Worm (Caenorhabditis elegans) whole organism, young adult: Measurements from ENCODE around the gene F41H8.2.
"Not testable (repeated sequence)": the region's sequence is repeated elsewhere in the genome, so short reads cannot be mapped to it uniquely, and the experiment has no call there.

Experiments used
- B0336.3 ChIP-seq: fragments of 200-800 bp; sonication (Bioruptor generic); IDR thresholded peaks from 2 replicates; pipeline ENCODE4 v1.3.6; 2022; ENCODE audit warnings: missing genetic modification characterization, missing compliant biosample characterization
- D2030.7 ChIP-seq: fragments of 200-800 bp; sonication (Bioruptor generic); IDR thresholded peaks from 2 replicates; pipeline ENCODE4 v1.3.6; 2022; ENCODE audit warnings: missing genetic modification reagents, missing genetic modification characterization, missing compliant biosample characterization
- K12H6.12 ChIP-seq: fragments of 200-800 bp; sonication (Bioruptor generic); optimal IDR thresholded peaks from 2 replicates; lab custom pipeline; 2018; ENCODE audit warnings: mild to moderate bottlenecking, missing genetic modification characterization, missing compliant biosample characterization
- T07F8.4 ChIP-seq: sonication (generic microtip); optimal IDR thresholded peaks from 2 replicates; lab custom pipeline; 2016; ENCODE audit warnings: mild to moderate bottlenecking, missing genetic modification characterization, moderate library complexity, missing compliant biosample characterization
- Y95B8A.8 ChIP-seq: fragments of 200-800 bp; sonication (Bioruptor generic); IDR thresholded peaks from 2 replicates; pipeline ENCODE4 v1.3.6; 2022; ENCODE audit warnings: missing genetic modification reagents, missing genetic modification characterization, missing compliant biosample characterization
- ZK185.1 ChIP-seq: sonication (generic microtip); optimal IDR thresholded peaks from 2 replicates; lab custom pipeline; 2016; ENCODE audit warnings: mild to moderate bottlenecking, missing genetic modification characterization, missing compliant biosample characterization; ENCODE audit not compliant: poor library complexity, severe bottlenecking
- attf-3 ChIP-seq: fragments of 200-800 bp; sonication (Bioruptor generic); conservative IDR thresholded peaks from 2 replicates; pipeline ENCODE4 v1.3.6; 2022; ENCODE audit warnings: missing genetic modification reagents, missing genetic modification characterization, missing compliant biosample characterization
- attf-6 ChIP-seq: fragments of 200-800 bp; sonication (Bioruptor generic); IDR thresholded peaks from 2 replicates; pipeline ENCODE4 v1.3.6; 2022; ENCODE audit warnings: missing genetic modification reagents, missing genetic modification characterization, missing compliant biosample characterization
- cebp-1 ChIP-seq, 2 experiments: fragments of 200-800 bp in 1 of 2; sonication (Bioruptor generic) in 1 of 2; sonication (generic microtip) in 1 of 2; IDR thresholded peaks in 1 of 2; optimal IDR thresholded peaks in 1 of 2; 2 replicates each; pipeline versions ENCODE4 v1.3.6 to Lab custom; 2017 to 2022; ENCODE audit warnings: missing compliant biosample characterization in 2 of 2, missing genetic modification characterization in 2 of 2, mild to moderate bottlenecking in 1 of 2, missing genetic modification reagents in 1 of 2, moderate library complexity in 1 of 2
- ceh-91 ChIP-seq: fragments of 200-800 bp; sonication (Bioruptor generic); IDR thresholded peaks from 2 replicates; pipeline ENCODE4 v1.3.6; 2022; ENCODE audit warnings: missing genetic modification reagents, missing genetic modification characterization, missing compliant biosample characterization
- chd-7 ChIP-seq: sonication (generic microtip); optimal IDR thresholded peaks from 2 replicates; lab custom pipeline; 2016; ENCODE audit warnings: mild to moderate bottlenecking, missing genetic modification characterization, moderate library complexity, missing compliant biosample characterization
- egrh-3 ChIP-seq: fragments of 200-800 bp; sonication (Bioruptor generic); IDR thresholded peaks from 2 replicates; pipeline ENCODE4 v1.3.6; 2022; ENCODE audit warnings: missing genetic modification reagents, missing genetic modification characterization, missing compliant biosample characterization
- ets-4 ChIP-seq: fragments of 200-800 bp; sonication (Bioruptor generic); optimal IDR thresholded peaks from 2 replicates; lab custom pipeline; 2018; ENCODE audit warnings: mild to moderate bottlenecking, missing genetic modification characterization, missing compliant biosample characterization
- fkh-3 ChIP-seq: sonication (generic microtip); optimal IDR thresholded peaks from 2 replicates; lab custom pipeline; 2016; ENCODE audit warnings: mild to moderate bottlenecking, missing genetic modification characterization, missing compliant biosample characterization
- him-1 ChIP-seq: sonication (generic microtip); optimal IDR thresholded peaks from 2 replicates; lab custom pipeline; 2016; ENCODE audit warnings: missing genotype, missing genetic modification reagents, missing genetic modification characterization, missing compliant biosample characterization
- hlh-12 ChIP-seq: sonication (generic microtip); optimal IDR thresholded peaks from 2 replicates; lab custom pipeline; 2016; ENCODE audit warnings: missing genetic modification characterization, missing compliant biosample characterization
- lag-1 ChIP-seq: fragments of 200-800 bp; sonication (Bioruptor generic); IDR thresholded peaks from 2 replicates; pipeline ENCODE4 v1.3.6; 2022; ENCODE audit warnings: missing genetic modification reagents, missing genetic modification characterization, missing compliant biosample characterization
- let-607 ChIP-seq, 2 experiments: fragments of 200-800 bp in 1 of 2; sonication (Bioruptor generic) in 1 of 2; sonication (generic microtip) in 1 of 2; optimal IDR thresholded peaks; 2 replicates each; lab custom pipeline; 2016 to 2018; ENCODE audit warnings: mild to moderate bottlenecking in 2 of 2, missing compliant biosample characterization in 2 of 2, missing genetic modification characterization in 2 of 2, moderate library complexity in 2 of 2, missing genotype in 1 of 2
- lin-40 ChIP-seq: sonication (generic microtip); optimal IDR thresholded peaks from 2 replicates; lab custom pipeline; 2016; ENCODE audit warnings: missing genetic modification characterization, mild to moderate bottlenecking, missing compliant biosample characterization, missing genotype, missing genetic modification reagents
- lir-1 ChIP-seq: fragments of 200-800 bp; sonication (Bioruptor generic); conservative IDR thresholded peaks from 2 replicates; pipeline ENCODE4 v1.3.6; 2022; ENCODE audit warnings: missing genetic modification reagents, missing genetic modification characterization, missing compliant biosample characterization
- lsy-27 ChIP-seq: sonication (generic microtip); optimal IDR thresholded peaks from 2 replicates; lab custom pipeline; 2017; ENCODE audit warnings: missing genetic modification characterization, mild to moderate bottlenecking, missing compliant biosample characterization, antibody characterized with exemption, missing genotype, borderline replicate concordance; ENCODE audit not compliant: insufficient read depth
- madf-6 ChIP-seq: fragments of 200-800 bp; sonication (Bioruptor generic); IDR thresholded peaks from 2 replicates; pipeline ENCODE4 v1.3.6; 2022; ENCODE audit warnings: missing genetic modification reagents, missing genetic modification characterization, missing compliant biosample characterization
- mes-4 ChIP-seq: sonication (generic microtip); optimal IDR thresholded peaks from 2 replicates; lab custom pipeline; 2016; ENCODE audit warnings: missing genotype, missing genetic modification characterization, missing compliant biosample characterization
- nfya-2 ChIP-seq: fragments of 200-800 bp; sonication (Bioruptor generic); IDR thresholded peaks from 2 replicates; pipeline ENCODE4 v1.3.6; 2022; ENCODE audit warnings: missing genetic modification reagents, missing genetic modification characterization, missing compliant biosample characterization
- nfyb-1 ChIP-seq: fragments of 200-800 bp; sonication (Bioruptor generic); IDR thresholded peaks from 2 replicates; pipeline ENCODE4 v1.3.6; 2022; ENCODE audit warnings: missing genetic modification reagents, missing genetic modification characterization, missing compliant biosample characterization
- nhr-27 ChIP-seq: fragments of 200-800 bp; sonication (Bioruptor generic); optimal IDR thresholded peaks from 2 replicates; lab custom pipeline; 2018; ENCODE audit warnings: mild to moderate bottlenecking, missing genetic modification characterization, moderate library complexity, missing compliant biosample characterization
- rec-8 ChIP-seq, 2 experiments: sonication (generic microtip); optimal IDR thresholded peaks; 2 replicates each; lab custom pipeline; 2016; ENCODE audit warnings: mild to moderate bottlenecking in 2 of 2, missing genetic modification characterization in 2 of 2, missing genetic modification reagents in 2 of 2, missing genotype in 2 of 2, missing biosample characterization in 1 of 2, missing compliant biosample characterization in 1 of 2, moderate library complexity in 1 of 2
- repo-1 ChIP-seq: sonication (generic microtip); optimal IDR thresholded peaks from 2 replicates; lab custom pipeline; 2017; ENCODE audit warnings: mild to moderate bottlenecking, missing genetic modification characterization, missing compliant biosample characterization
- rpc-1 ChIP-seq, 2 experiments: fragments of 150-350 bp in 1 of 2; sonication (generic microtip) in 1 of 2; optimal IDR thresholded peaks; 2 replicates each; lab custom pipeline; 2014 to 2018; ENCODE audit warnings: missing biosample characterization in 1 of 2, missing genetic modification characterization in 1 of 2, missing genetic modification reagents in 1 of 2, missing genotype in 1 of 2
- sdz-38 ChIP-seq: sonication (generic microtip); optimal IDR thresholded peaks from 2 replicates; lab custom pipeline; 2016; ENCODE audit warnings: missing genotype, missing genetic modification characterization, missing compliant biosample characterization
- sptf-2 ChIP-seq: fragments of 200-800 bp; sonication (Bioruptor generic); optimal IDR thresholded peaks from 2 replicates; lab custom pipeline; 2018; ENCODE audit warnings: mild to moderate bottlenecking, missing genetic modification characterization, missing compliant biosample characterization
- tlf-1 ChIP-seq: fragments of 200-800 bp; sonication (Bioruptor generic); optimal IDR thresholded peaks from 2 replicates; lab custom pipeline; 2018; ENCODE audit warnings: mild to moderate bottlenecking, missing genetic modification characterization, missing compliant biosample characterization
- zfh-2 ChIP-seq: fragments of 200-800 bp; sonication (Bioruptor generic); conservative IDR thresholded peaks from 2 replicates; pipeline ENCODE4 v1.3.6; 2022; ENCODE audit warnings: missing genetic modification reagents, missing genetic modification characterization, missing compliant biosample characterization
- ztf-25 ChIP-seq: fragments of 200-800 bp; sonication (Bioruptor generic); IDR thresholded peaks from 2 replicates; pipeline ENCODE4 v1.3.6; 2022; ENCODE audit warnings: missing genetic modification reagents, missing genetic modification characterization, missing compliant biosample characterization
- ztf-6 ChIP-seq: fragments of 200-800 bp; sonication (Bioruptor generic); IDR thresholded peaks from 2 replicates; pipeline ENCODE4 v1.3.6; 2022; ENCODE audit warnings: missing genetic modification reagents, missing genetic modification characterization, missing compliant biosample characterization

The F41H8.2 gene

DNA sequence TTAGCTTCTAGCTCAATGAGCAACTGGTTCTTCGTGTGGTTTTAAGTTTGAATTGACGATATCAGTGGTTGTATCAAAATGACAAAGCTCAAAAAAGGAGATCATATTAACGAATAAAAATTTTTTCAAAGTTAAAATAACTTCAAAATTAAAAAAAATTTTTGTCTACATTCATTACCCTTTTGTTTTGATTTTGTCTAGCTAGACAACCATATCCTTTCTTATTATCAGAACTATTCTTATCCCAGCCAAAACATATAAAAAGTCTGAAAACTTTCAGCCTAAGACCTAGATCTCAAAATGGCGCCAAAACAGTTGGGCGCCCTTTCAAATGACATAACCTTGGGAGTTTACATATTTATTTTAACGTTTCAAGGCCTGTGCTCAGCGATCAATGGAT lies 9.0 kb upstream of the F41H8.2 start, which contains the start of gene R13D11.1:
Gene R13D11.1, plus strand, starts transcription at position 301 of the 400 bp plus-strand sequence.
- no peak for TF ChIP-seq cebp-1 (GFP tag; IDR thresholded peaks at IDR 0.05; lab: Robert Waterston, UW)
- no peak for TF ChIP-seq cebp-1 (tag; optimal IDR thresholded peaks at IDR 0.05; lab: Kevin White, UChicago)
- TF ChIP-seq madf-6 = no peak
- TF ChIP-seq K12H6.12 (tag; lab: Kevin White, UChicago) = no peak
- TF ChIP-seq Y95B8A.8 (GFP tag; lab: Robert Waterston, UW) = no peak
- no peak for TF ChIP-seq fkh-3

DNA sequence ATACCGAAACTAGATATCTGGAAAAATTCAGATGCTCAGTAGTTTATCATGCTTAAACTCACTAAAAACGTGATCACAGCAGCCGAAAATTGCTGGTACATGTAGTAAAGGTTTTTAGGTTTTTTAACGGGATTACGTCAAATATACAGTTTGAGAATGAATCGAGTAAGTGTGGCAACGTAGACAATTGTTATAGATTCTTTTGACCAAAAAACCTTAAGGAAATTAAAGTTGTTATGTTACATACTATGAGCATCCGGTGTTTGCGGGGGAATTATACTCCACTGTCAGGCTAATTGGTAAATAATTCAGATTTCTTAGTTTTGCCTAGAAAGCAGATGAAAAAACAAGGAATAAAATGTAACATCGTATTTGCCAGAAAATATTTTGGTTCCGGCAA lies 5.6 kb upstream of the F41H8.2 start, which contains the start of gene srx-32:
Gene srx-32, minus strand, starts transcription at position 101 of the 400 bp plus-strand sequence.
- not testable (repeated sequence) for TF ChIP-seq mes-4, repo-1, hlh-12 (tag; lab: Kevin White, UChicago)

DNA sequence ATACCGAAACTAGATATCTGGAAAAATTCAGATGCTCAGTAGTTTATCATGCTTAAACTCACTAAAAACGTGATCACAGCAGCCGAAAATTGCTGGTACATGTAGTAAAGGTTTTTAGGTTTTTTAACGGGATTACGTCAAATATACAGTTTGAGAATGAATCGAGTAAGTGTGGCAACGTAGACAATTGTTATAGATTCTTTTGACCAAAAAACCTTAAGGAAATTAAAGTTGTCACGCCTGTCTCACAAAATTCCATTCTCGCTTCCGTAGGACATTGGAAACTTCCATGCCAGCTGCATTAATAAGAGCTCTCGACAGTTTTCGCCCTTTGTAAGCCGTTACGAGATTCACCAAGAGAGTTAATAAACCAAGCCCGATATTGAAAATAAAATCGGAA lies 3.3 kb upstream of the F41H8.2 start, which contains the start of gene srx-31:
Gene srx-31, minus strand, starts transcription at position 101 of the 400 bp plus-strand sequence.
- not testable (repeated sequence) for TF ChIP-seq rpc-1 (optimal IDR thresholded peaks at IDR 0.05; lab: Kevin White, UChicago); rpc-1 (tag; optimal IDR thresholded peaks at IDR 0.05; lab: Kevin White, UChicago); lag-1 (GFP tag; lab: Robert Waterston, UW); nhr-27 (tag; lab: Kevin White, UChicago)
- TF ChIP-seq, all 124 proteins: peak for 0; not testable (repeated sequence) for 124

DNA sequence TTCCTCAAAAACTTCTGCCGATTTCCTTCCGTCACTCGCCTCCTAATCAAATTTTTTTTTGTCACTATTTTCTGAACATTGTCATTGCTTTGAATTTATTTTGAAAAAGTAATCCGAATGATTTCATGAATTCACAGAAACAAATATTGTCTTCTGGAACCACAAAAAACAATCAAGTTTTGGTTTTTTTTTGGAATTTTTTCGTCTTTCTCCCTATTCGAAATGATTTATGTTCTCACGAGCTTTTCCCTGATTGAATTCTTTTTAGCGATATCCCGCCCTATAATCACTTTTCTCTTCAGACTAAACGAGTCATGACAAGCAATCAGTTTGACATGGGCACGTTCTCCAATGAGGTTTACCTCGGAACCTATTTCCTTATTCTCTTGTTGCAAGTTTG lies 7.2 kb downstream of the F41H8.2 start, which contains the start of gene F41H8.1:
Gene F41H8.1, plus strand, starts transcription at position 301 of the 400 bp plus-strand sequence.
- TF ChIP-seq repo-1 (tag; lab: Kevin White, UChicago) (no peak), mes-4 (tag; lab: Kevin White, UChicago) (no peak), B0336.3 (GFP tag; lab: Robert Waterston, UW) (no peak), attf-6 (GFP tag; lab: Robert Waterston, UW) (no peak), nfya-2 (no peak)

DNA sequence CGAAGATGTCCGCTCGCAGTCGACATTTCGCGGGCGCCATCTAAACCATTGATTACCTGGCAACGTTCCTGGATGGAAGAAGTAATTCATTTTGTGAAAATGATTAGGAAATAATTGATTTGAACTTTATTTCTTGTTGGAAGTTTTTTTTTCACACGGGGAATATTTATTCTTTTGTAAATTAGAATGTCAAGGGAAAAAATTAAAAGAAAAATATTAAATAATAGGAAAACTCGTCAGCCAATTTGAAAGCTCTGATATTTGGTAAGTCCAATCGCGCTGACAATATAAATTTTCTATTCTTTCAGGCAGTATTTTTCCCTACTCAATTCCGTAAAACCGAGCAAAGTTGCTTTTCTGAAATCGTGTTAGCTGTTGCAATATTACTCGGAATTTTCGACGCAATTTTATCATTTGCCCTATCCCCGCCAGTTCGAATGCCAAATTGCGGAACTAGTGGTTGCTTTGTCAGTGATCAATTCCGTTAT lies 12.8 kb downstream of the F41H8.2 start, which contains the start of the genes K09C6.7 and K09C6.10:
Gene K09C6.7, minus strand, starts transcription at position 101 of the 488 bp plus-strand sequence.
Gene K09C6.10, plus strand, starts transcription at position 438 of the 488 bp plus-strand sequence.
- not testable (repeated sequence) for TF ChIP-seq lsy-27; lir-1 (GFP tag; lab: Robert Waterston, UW); zfh-2 (GFP tag; lab: Robert Waterston, UW)
- TF ChIP-seq, all 124 proteins: peak for 0; not testable (repeated sequence) for 124

DNA sequence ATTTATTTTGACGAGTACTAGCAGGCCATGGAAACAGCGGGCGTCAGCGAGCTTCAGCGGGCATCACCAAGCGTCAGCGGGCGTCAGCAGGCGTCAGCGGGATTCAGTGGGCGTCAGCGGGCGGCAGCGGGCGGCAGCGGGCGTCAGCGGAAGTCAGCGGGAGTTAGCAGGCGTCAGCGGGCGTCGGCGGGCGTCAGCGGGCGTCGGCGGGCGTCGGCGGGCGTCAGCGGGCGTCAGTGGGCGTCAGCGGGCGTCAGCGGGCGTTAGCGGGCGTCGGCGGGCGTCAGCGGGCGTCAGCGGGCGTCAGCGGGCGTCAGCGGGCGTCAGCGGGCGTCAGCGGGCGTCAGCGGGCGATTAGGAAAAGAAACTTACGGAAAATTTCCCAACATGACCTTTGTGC lies 16.4 kb downstream of the F41H8.2 start:
- no peak for TF ChIP-seq lin-40 (tag; lab: Kevin White, UChicago)
- TF ChIP-seq ets-4 = no peak
- no peak for TF ChIP-seq sdz-38 (tag; lab: Kevin White, UChicago)
- TF ChIP-seq tlf-1 = no peak
- TF ChIP-seq D2030.7 (GFP tag; lab: Robert Waterston, UW) = 0 out of 2 replicates have a peak, but pooled peaks have one; percentile 14
- no peak for TF ChIP-seq let-607 (tag; optimal IDR thresholded peaks at IDR 0.05; lab: Kevin White, UChicago)
- TF ChIP-seq ceh-91 (GFP tag; lab: Robert Waterston, UW) = no peak
- no peak for TF ChIP-seq him-1 (tag; lab: Kevin White, UChicago)
- TF ChIP-seq rpc-1 (optimal IDR thresholded peaks at IDR 0.05; lab: Kevin White, UChicago) = no peak
- TF ChIP-seq rpc-1 (tag; optimal IDR thresholded peaks at IDR 0.05; lab: Kevin White, UChicago) = no peak
- TF ChIP-seq rec-8 (tag; optimal IDR thresholded peaks at IDR 0.05; lab: Kevin White, UChicago) = no peak
- TF ChIP-seq ZK185.1 (tag; lab: Kevin White, UChicago) = no peak
- TF ChIP-seq ztf-6 (GFP tag; lab: Robert Waterston, UW) = no peak
- no peak for TF ChIP-seq ztf-25 (GFP tag; lab: Robert Waterston, UW)
- TF ChIP-seq attf-3 (GFP tag; lab: Robert Waterston, UW) = no peak
- no peak for TF ChIP-seq mes-4 (tag; lab: Kevin White, UChicago)
- no peak for TF ChIP-seq chd-7 (tag; lab: Kevin White, UChicago)
- no peak for TF ChIP-seq nfyb-1 (GFP tag; lab: Robert Waterston, UW)
- peak; percentile 100 for TF ChIP-seq egrh-3 (GFP tag; lab: Robert Waterston, UW)
- TF ChIP-seq T07F8.4 (tag; lab: Kevin White, UChicago) = no peak
- peak; percentile 89 for TF ChIP-seq zfh-2 (GFP tag; lab: Robert Waterston, UW)
- no peak for TF ChIP-seq sptf-2 (GFP tag; lab: Kevin White, UChicago)
